Worm (Caenorhabditis elegans) whole organism, L4/young adult: ENCODE measurements around the gene C23H3.5.

Source experiments
- W03F9.2 ChIP-seq: fragments of 150-350 bp; optimal IDR thresholded peaks from 2 replicates; lab custom pipeline; 2014; ENCODE audit warnings: missing biosample characterization, missing genetic modification characterization
- dao-5 ChIP-seq: sonication (generic microtip); optimal IDR thresholded peaks from 2 replicates; lab custom pipeline; 2016; ENCODE audit warnings: missing genotype, missing genetic modification characterization, moderate library complexity, missing compliant biosample characterization
- him-1 ChIP-seq: sonication (generic microtip); optimal IDR thresholded peaks from 2 replicates; lab custom pipeline; 2016; ENCODE audit warnings: missing genotype, missing genetic modification reagents, missing genetic modification characterization, missing compliant biosample characterization

- no peak for TF ChIP-seq dao-5 (tag; lab: Kevin White, UChicago)
- no peak for TF ChIP-seq him-1 (tag; lab: Kevin White, UChicago)
- no peak for TF ChIP-seq W03F9.2 (tag; lab: Kevin White, UChicago)
Measured at ce11 chrII:12685-13084, 34.7 kb upstream of the C23H3.5 start, which contains the start of gene best-3.
